Worm (Caenorhabditis elegans): ENCODE results near the gene F25B5.6.

F25B5.6 gene

DNA sequence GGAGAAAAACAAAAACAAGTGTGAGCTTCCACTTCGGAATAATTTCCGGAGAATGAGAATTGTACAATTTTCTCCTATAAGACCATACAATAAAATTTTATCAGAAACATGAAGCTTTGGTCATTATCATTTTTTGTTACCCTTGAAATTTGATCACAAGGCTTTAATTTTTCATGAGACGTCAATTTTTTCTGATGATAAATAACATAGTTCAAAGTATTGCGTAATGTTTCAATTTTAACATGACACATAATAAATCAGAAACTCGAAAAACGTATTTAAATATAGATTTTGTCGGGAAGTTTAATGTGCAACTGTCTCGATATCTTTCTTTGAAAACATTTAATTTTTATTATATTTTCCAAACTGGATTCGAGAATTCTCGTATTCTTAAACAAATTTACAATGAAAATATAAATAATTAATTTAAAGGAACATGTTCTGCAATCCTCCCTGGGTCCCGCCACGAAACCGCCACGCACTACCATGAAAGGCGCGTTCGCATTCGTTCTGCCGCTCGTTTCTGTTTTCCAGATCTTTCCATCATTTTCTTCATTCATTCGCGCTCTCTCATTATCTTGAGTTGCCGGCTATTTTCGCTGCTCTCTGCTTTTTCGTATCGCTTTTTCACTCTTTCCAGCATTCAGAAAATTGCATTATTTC lies 9.6 kb downstream of the F25B5.6 start:
- TF ChIP-seq R02D3.7 (tag; optimal IDR thresholded peaks at IDR 0.05) = no peak
- no peak for TF ChIP-seq nhr-28 (tag; optimal IDR thresholded peaks at IDR 0.05)
- no peak for TF ChIP-seq mdt-29 (GFP tag; IDR thresholded peaks at IDR 0.05)
- TF ChIP-seq aly-2 (tag; optimal IDR thresholded peaks at IDR 0.05) = no peak
- no peak for TF ChIP-seq rbr-2 (tag; optimal IDR thresholded peaks at IDR 0.05)
- no peak for TF ChIP-seq mep-1 (tag; optimal IDR thresholded peaks at IDR 0.05)
- no peak for TF ChIP-seq arid-1 (GFP tag; conservative IDR thresholded peaks at IDR 0.05)
- TF ChIP-seq D1046.2 (GFP tag; IDR thresholded peaks at IDR 0.05) = no peak
- no peak for TF ChIP-seq nhr-25 (tag; optimal IDR thresholded peaks at IDR 0.05; ENCODE audit: borderline replicate concordance, insufficient read depth)
- TF ChIP-seq hlh-30 (tag; optimal IDR thresholded peaks at IDR 0.05; ENCODE audit: insufficient read depth) = peak; percentile 67
- TF ChIP-seq tra-1 (GFP tag; IDR thresholded peaks at IDR 0.05) = 0 out of 2 replicates have a peak, but pooled peaks have one; percentile 13
- no peak for TF ChIP-seq jun-1 (tag; optimal IDR thresholded peaks at IDR 0.05)
- TF ChIP-seq snpc-4 (tag; optimal IDR thresholded peaks at IDR 0.05) = no peak
- TF ChIP-seq skn-1 (tag; optimal IDR thresholded peaks at IDR 0.05) = no peak
- no peak for TF ChIP-seq zip-2 (tag; optimal IDR thresholded peaks at IDR 0.05)
- TF ChIP-seq zag-1 (tag; optimal IDR thresholded peaks at IDR 0.05) = no peak
- TF ChIP-seq dmd-6 (GFP tag; IDR thresholded peaks at IDR 0.05) = 0 out of 2 replicates have a peak, but pooled peaks have one; percentile 33
- TF ChIP-seq ceh-32 (tag; optimal IDR thresholded peaks at IDR 0.05; ENCODE audit: poor library complexity) = no peak
- no peak for TF ChIP-seq nhr-11 (tag; optimal IDR thresholded peaks at IDR 0.05)
- no peak for TF ChIP-seq lin-1 (GFP tag; IDR thresholded peaks at IDR 0.05)
- TF ChIP-seq ZK337.2 (GFP tag; IDR thresholded peaks at IDR 0.05) = no peak
- TF ChIP-seq pha-4 (GFP tag; IDR thresholded peaks at IDR 0.05) = no peak
- no peak for TF ChIP-seq pha-4 (tag; optimal IDR thresholded peaks at IDR 0.05)
- TF ChIP-seq nhr-77 (tag; optimal IDR thresholded peaks at IDR 0.05) = peak; percentile 36
- no peak for TF ChIP-seq nhr-42 (GFP tag; IDR thresholded peaks at IDR 0.05)
- no peak for TF ChIP-seq duxl-1 (tag; optimal IDR thresholded peaks at IDR 0.05; ENCODE audit: poor library complexity)
- no peak for TF ChIP-seq F10B5.3 (tag; optimal IDR thresholded peaks at IDR 0.05)
- TF ChIP-seq egl-43 (GFP tag; IDR thresholded peaks at IDR 0.05) = no peak
- peak; percentile 57; the same call in 1 of the 2 replicates for TF ChIP-seq Y48G9A.11 (GFP tag; IDR thresholded peaks at IDR 0.05)
- no peak for TF ChIP-seq nhr-10 (tag; optimal IDR thresholded peaks at IDR 0.05)
- TF ChIP-seq mes-2 (tag; optimal IDR thresholded peaks at IDR 0.05; ENCODE audit: poor library complexity, severe bottlenecking) = peak; percentile 27
- TF ChIP-seq daf-8 (GFP tag; IDR thresholded peaks at IDR 0.05) = no peak
- peak; percentile 43; the same call in 1 of the 2 replicates for TF ChIP-seq lin-38 (GFP tag; IDR thresholded peaks at IDR 0.05)
- TF ChIP-seq nhr-76 (tag; optimal IDR thresholded peaks at IDR 0.05) = no peak
- TF ChIP-seq T20F7.1 (GFP tag; optimal IDR thresholded peaks at IDR 0.05) = peak; percentile 23
- TF ChIP-seq fos-1 (tag; optimal IDR thresholded peaks at IDR 0.05) = no peak
- no peak for TF ChIP-seq cey-2 (tag; optimal IDR thresholded peaks at IDR 0.05; ENCODE audit: borderline replicate concordance, insufficient read depth)
- TF ChIP-seq madf-5 (GFP tag; IDR thresholded peaks at IDR 0.05) = no peak
- no peak for TF ChIP-seq snpc-1.2 (GFP tag; IDR thresholded peaks at IDR 0.05)
- peak; percentile 78 for TF ChIP-seq php-3 (GFP tag; IDR thresholded peaks at IDR 0.05)
- TF ChIP-seq dmd-8 (GFP tag; IDR thresholded peaks at IDR 0.05) = no peak
- no peak for TF ChIP-seq lin-39 (tag; optimal IDR thresholded peaks at IDR 0.05)
- no peak for TF ChIP-seq fkh-10 (GFP tag; optimal IDR thresholded peaks at IDR 0.05)
- TF ChIP-seq F26F4.8 (GFP tag; conservative IDR thresholded peaks at IDR 0.05) = no peak
- no peak for TF ChIP-seq Y75B8A.6 (GFP tag; IDR thresholded peaks at IDR 0.05)
- no peak for TF ChIP-seq ama-1 (optimal IDR thresholded peaks at IDR 0.05)
- TF ChIP-seq egl-27 (tag; optimal IDR thresholded peaks at IDR 0.05) = no peak
- no peak for TF ChIP-seq set-16 (GFP tag; IDR thresholded peaks at IDR 0.05)
- peak; percentile 23 for TF ChIP-seq pqm-1 (tag; optimal IDR thresholded peaks at IDR 0.05)
- TF ChIP-seq mxl-3 (GFP tag; optimal IDR thresholded peaks at IDR 0.05) = no peak
- TF ChIP-seq ceh-20 (GFP tag; IDR thresholded peaks at IDR 0.05) = peak; percentile 58
